Worm (Caenorhabditis elegans): ENCODE measurements around the gene F42A6.5.
A peak's percentile ranks its signal among the peaks of the same experiment; 100 is the strongest.

F42A6.5 gene

DNA sequence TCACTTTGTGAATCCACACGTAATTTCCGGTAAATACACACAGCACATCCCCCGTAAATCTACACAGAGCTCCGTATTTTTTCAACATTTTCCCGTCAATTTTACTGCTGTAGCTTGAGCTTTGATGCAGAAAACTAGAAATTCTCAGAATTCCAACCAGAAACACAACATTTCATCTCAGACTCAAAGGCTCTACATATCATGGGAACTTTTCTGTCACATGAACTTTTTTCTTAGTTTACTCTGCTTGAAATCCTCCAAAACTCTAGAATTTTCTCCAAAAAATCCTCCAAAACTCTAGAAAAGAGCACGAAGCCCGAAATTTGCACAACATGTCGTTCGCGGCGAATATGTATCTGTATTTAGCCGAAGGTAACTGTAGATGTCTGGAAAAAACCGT lies 31.6 kb upstream of the F42A6.5 start, which contains the start of gene Y55H10A.2:
Gene Y55H10A.2, plus strand, starts transcription at position 301 of the 400 bp plus-strand sequence.
- TF ChIP-seq tbx-8 (GFP tag; optimal IDR thresholded peaks at IDR 0.05) (no peak), hlh-1 (tag; optimal IDR thresholded peaks at IDR 0.05) (no peak), blmp-1 (tag; optimal IDR thresholded peaks at IDR 0.05) (no peak), nhr-28 (tag; optimal IDR thresholded peaks at IDR 0.05) (no peak), zip-8 (tag; optimal IDR thresholded peaks at IDR 0.05) (no peak), pha-4 (tag; optimal IDR thresholded peaks at IDR 0.05) (no peak), nhr-2 (tag; optimal IDR thresholded peaks at IDR 0.05) (no peak), sptf-1 (tag; optimal IDR thresholded peaks at IDR 0.05) (no peak), lsy-2 (tag; optimal IDR thresholded peaks at IDR 0.05) (no peak), unc-120 (tag; optimal IDR thresholded peaks at IDR 0.05; ENCODE audit: poor library complexity, severe bottlenecking) (no peak)

DNA sequence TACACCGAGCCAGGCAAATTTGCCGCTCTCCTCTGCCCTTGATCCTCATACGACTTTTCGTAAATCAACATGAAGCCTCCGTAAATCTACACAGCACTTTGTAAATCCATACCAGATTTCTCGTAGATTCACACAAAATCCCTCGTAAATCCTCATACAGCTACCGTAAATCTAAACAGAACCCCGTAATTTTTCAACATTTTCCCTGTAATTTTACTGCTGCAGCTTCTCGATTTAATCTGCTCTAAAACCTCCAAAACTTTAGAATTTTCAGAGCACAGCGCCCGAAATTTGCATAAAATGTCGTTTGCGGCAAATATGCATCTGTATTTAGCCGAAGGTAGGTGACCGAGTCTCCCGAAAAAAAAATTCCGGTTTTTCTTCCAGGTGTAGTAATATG lies 23.1 kb upstream of the F42A6.5 start, which contains the start of gene F42A6.1:
Gene F42A6.1, plus strand, starts transcription at position 301 of the 400 bp plus-strand sequence.
- TF ChIP-seq ceh-83 (GFP tag; optimal IDR thresholded peaks at IDR 0.05) = no peak
- no peak for TF ChIP-seq nhr-76 (tag; optimal IDR thresholded peaks at IDR 0.05)
- no peak for TF ChIP-seq lsy-2 (tag; optimal IDR thresholded peaks at IDR 0.05)
- no peak for TF ChIP-seq zip-8 (tag; optimal IDR thresholded peaks at IDR 0.05)
- no peak for TF ChIP-seq sem-2 (GFP tag; optimal IDR thresholded peaks at IDR 0.05)
- no peak for TF ChIP-seq ztf-11 (tag; optimal IDR thresholded peaks at IDR 0.05)
- no peak for TF ChIP-seq ham-2 (GFP tag; optimal IDR thresholded peaks at IDR 0.05)
- no peak for TF ChIP-seq lin-32 (GFP tag; optimal IDR thresholded peaks at IDR 0.05)
- no peak for TF ChIP-seq blmp-1 (tag; optimal IDR thresholded peaks at IDR 0.05)
- TF ChIP-seq mab-5 (tag; optimal IDR thresholded peaks at IDR 0.05) = no peak
- TF ChIP-seq sptf-1 (tag; optimal IDR thresholded peaks at IDR 0.05) = no peak
- TF ChIP-seq ces-1 (GFP tag; optimal IDR thresholded peaks at IDR 0.05) = no peak
- no peak for TF ChIP-seq flh-1 (GFP tag; optimal IDR thresholded peaks at IDR 0.05)
- TF ChIP-seq mep-1 (tag; optimal IDR thresholded peaks at IDR 0.05) = no peak
- no peak for TF ChIP-seq lin-13 (tag; optimal IDR thresholded peaks at IDR 0.05)
- no peak for TF ChIP-seq tbx-8 (GFP tag; optimal IDR thresholded peaks at IDR 0.05)
- TF ChIP-seq elt-1 (tag; optimal IDR thresholded peaks at IDR 0.05; ENCODE audit: borderline replicate concordance, insufficient read depth) = no peak
- no peak for TF ChIP-seq unc-39 (tag; optimal IDR thresholded peaks at IDR 0.05)
- TF ChIP-seq cnd-1 (tag; optimal IDR thresholded peaks at IDR 0.05) = no peak
- no peak for TF ChIP-seq hlh-1 (tag; optimal IDR thresholded peaks at IDR 0.05)

DNA sequence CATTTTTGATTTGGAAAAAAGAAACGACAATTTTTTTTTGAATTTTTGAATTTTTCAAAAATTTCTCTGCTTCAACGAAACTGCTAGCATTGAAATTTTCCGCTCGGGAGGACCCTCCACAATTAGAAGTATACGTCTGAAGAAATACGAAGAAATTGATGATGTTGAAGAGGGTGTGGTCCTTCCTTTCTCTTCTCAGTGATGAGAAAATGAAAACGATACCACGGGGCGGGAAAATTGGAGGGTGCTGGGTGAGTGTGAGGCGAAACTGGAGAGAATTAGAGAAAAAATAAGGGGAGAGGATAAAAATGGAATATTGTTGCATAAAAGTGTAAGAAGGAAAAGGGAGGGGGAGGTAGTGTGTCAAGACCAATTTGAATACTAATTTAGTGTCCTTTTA lies 20.4 kb upstream of the F42A6.5 start:
- no peak for TF ChIP-seq bed-3 (GFP tag; optimal IDR thresholded peaks at IDR 0.05)
- peak; percentile 11 for TF ChIP-seq ces-1 (GFP tag; optimal IDR thresholded peaks at IDR 0.05)

DNA sequence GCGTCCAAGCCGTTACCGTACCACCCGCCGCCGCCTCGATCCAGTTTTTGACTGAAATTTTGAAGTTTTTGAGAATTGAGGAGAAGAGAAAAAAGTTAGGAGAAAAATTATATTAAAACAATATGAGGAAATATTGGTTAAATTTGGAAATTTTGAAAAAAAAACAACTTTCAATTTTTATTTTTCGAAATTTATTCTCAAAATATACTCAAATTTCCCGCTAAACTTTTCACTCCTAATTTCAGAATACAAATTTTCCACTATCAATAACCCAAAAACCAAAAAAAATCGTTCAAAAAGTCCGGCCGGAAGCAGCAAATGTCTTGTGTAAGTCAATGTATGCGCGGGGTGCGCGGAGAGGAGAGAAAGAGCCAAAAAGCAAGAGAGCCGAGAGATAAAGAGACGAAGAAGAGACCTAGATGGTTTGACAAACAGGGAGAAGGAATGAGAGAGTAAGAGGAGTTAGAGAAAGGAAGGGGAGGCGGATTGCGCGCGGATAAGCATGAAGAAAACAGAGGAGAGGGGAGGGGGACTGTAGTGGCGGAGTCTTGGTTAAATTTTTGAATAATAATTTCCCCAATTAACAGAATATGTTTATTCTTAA lies 18.4 kb upstream of the F42A6.5 start, which contains the start of gene elks-1:
Gene elks-1, minus strand, starts transcription at position 51 of the 604 bp plus-strand sequence.
- TF ChIP-seq ceh-43 (GFP tag; optimal IDR thresholded peaks at IDR 0.05) (no peak), unc-62 (GFP tag; optimal IDR thresholded peaks at IDR 0.05) (no peak), ham-2 (GFP tag; optimal IDR thresholded peaks at IDR 0.05) (peak; percentile 38), tbx-8 (GFP tag; optimal IDR thresholded peaks at IDR 0.05) (no peak), M03D4.4 (tag; optimal IDR thresholded peaks at IDR 0.05) (no peak), mep-1 (tag; optimal IDR thresholded peaks at IDR 0.05) (peak; percentile 32), sem-2 (GFP tag; optimal IDR thresholded peaks at IDR 0.05) (no peak), nhr-28 (tag; optimal IDR thresholded peaks at IDR 0.05) (no peak), elt-3 (tag; optimal IDR thresholded peaks at IDR 0.05) (no peak), nhr-237 (tag; optimal IDR thresholded peaks at IDR 0.05) (peak; percentile 15), pha-4 (tag; optimal IDR thresholded peaks at IDR 0.05) (no peak), unc-120 (tag; optimal IDR thresholded peaks at IDR 0.05; ENCODE audit: poor library complexity, severe bottlenecking) (peak; percentile 3), ceh-39 (tag; optimal IDR thresholded peaks at IDR 0.05) (peak; percentile 5), bed-3 (GFP tag; optimal IDR thresholded peaks at IDR 0.05) (no peak), drap-1 (GFP tag; optimal IDR thresholded peaks at IDR 0.05) (no peak), mls-2 (tag; optimal IDR thresholded peaks at IDR 0.05) (peak; percentile 8), hlh-1 (tag; optimal IDR thresholded peaks at IDR 0.05) (peak; percentile 16), nhr-2 (tag; optimal IDR thresholded peaks at IDR 0.05) (no peak), ces-1 (GFP tag; optimal IDR thresholded peaks at IDR 0.05) (peak; percentile 66), nhr-76 (tag; optimal IDR thresholded peaks at IDR 0.05) (no peak), lin-32 (GFP tag; optimal IDR thresholded peaks at IDR 0.05) (no peak)

Measured in whole organism, mixed stage, embryonic.